Worm (Caenorhabditis elegans) whole organism, young adult: ENCODE results near the gene smrc-1.

ENCODE experiments used
- B0035.1 ChIP-seq: sonication (generic microtip); optimal IDR thresholded peaks from 2 replicates; lab custom pipeline; 2016; ENCODE audit warnings: missing genetic modification characterization, mild to moderate bottlenecking, missing compliant biosample characterization, missing genotype, missing genetic modification reagents
- B0336.3 ChIP-seq: fragments of 200-800 bp; sonication (Bioruptor generic); IDR thresholded peaks from 2 replicates; pipeline ENCODE4 v1.3.6; 2022; ENCODE audit warnings: missing genetic modification characterization, missing compliant biosample characterization
- C17E4.6 ChIP-seq: fragments of 200-800 bp; sonication (Bioruptor generic); IDR thresholded peaks from 2 replicates; pipeline ENCODE4 v1.3.6; 2022; ENCODE audit warnings: missing genetic modification reagents, missing genetic modification characterization, missing compliant biosample characterization
- F10E7.11 ChIP-seq: sonication (generic microtip); optimal IDR thresholded peaks from 2 replicates; lab custom pipeline; 2017; ENCODE audit warnings: mild to moderate bottlenecking, missing genetic modification characterization, moderate library complexity, missing compliant biosample characterization
- F22D6.2 ChIP-seq: sonication (generic microtip); optimal IDR thresholded peaks from 2 replicates; lab custom pipeline; 2016; ENCODE audit warnings: mild to moderate bottlenecking, missing genetic modification characterization, missing compliant biosample characterization
- F49E8.2 ChIP-seq: sonication (generic microtip); optimal IDR thresholded peaks from 3 replicates; lab custom pipeline; 2017; ENCODE audit warnings: missing genetic modification characterization, mild to moderate bottlenecking, missing compliant biosample characterization, antibody characterized with exemption, moderate library complexity; ENCODE audit not compliant: insufficient read depth
- F55B11.4 ChIP-seq: sonication (generic microtip); optimal IDR thresholded peaks from 2 replicates; lab custom pipeline; 2016; ENCODE audit warnings: missing compliant biosample characterization, missing genetic modification characterization, borderline replicate concordance; ENCODE audit not compliant: insufficient read depth
- F57C9.4 ChIP-seq: sonication (generic microtip); optimal IDR thresholded peaks from 2 replicates; lab custom pipeline; 2017; ENCODE audit warnings: mild to moderate bottlenecking, missing genetic modification characterization, missing compliant biosample characterization
- T07F8.4 ChIP-seq: sonication (generic microtip); optimal IDR thresholded peaks from 2 replicates; lab custom pipeline; 2016; ENCODE audit warnings: mild to moderate bottlenecking, missing genetic modification characterization, moderate library complexity, missing compliant biosample characterization
- Y53F4B.3 ChIP-seq: fragments of 200-800 bp; sonication (Bioruptor generic); IDR thresholded peaks from 2 replicates; pipeline ENCODE4 v1.3.6; 2022; ENCODE audit warnings: missing genetic modification reagents, missing genetic modification characterization, missing compliant biosample characterization
- Y95B8A.8 ChIP-seq: fragments of 200-800 bp; sonication (Bioruptor generic); IDR thresholded peaks from 2 replicates; pipeline ENCODE4 v1.3.6; 2022; ENCODE audit warnings: missing genetic modification reagents, missing genetic modification characterization, missing compliant biosample characterization
- atf-7 ChIP-seq: sonication (generic microtip); optimal IDR thresholded peaks from 2 replicates; lab custom pipeline; 2017; ENCODE audit warnings: mild to moderate bottlenecking, missing genetic modification characterization, missing compliant biosample characterization
- athp-1 ChIP-seq: sonication (generic microtip); optimal IDR thresholded peaks from 2 replicates; lab custom pipeline; 2017; ENCODE audit warnings: mild to moderate bottlenecking, missing genetic modification characterization, missing compliant biosample characterization
- attf-5 ChIP-seq: fragments of 200-800 bp; sonication (Bioruptor generic); optimal IDR thresholded peaks from 2 replicates; lab custom pipeline; 2018; ENCODE audit warnings: mild to moderate bottlenecking, missing genetic modification characterization, missing compliant biosample characterization
- bed-1 ChIP-seq: fragments of 200-800 bp; sonication (Bioruptor generic); IDR thresholded peaks from 2 replicates; pipeline ENCODE4 v1.3.6; 2022; ENCODE audit warnings: missing genetic modification reagents, missing genetic modification characterization, missing compliant biosample characterization
- ccch-3 ChIP-seq: fragments of 200-800 bp; sonication (Bioruptor generic); optimal IDR thresholded peaks from 2 replicates; lab custom pipeline; 2018; ENCODE audit warnings: mild to moderate bottlenecking, missing genetic modification characterization, missing compliant biosample characterization
- cebp-1 ChIP-seq, 2 experiments: fragments of 200-800 bp in 1 of 2; sonication (Bioruptor generic) in 1 of 2; sonication (generic microtip) in 1 of 2; IDR thresholded peaks in 1 of 2; optimal IDR thresholded peaks in 1 of 2; 2 replicates each; pipeline versions ENCODE4 v1.3.6 to Lab custom; 2017 to 2022; ENCODE audit warnings: missing compliant biosample characterization in 2 of 2, missing genetic modification characterization in 2 of 2, mild to moderate bottlenecking in 1 of 2, missing genetic modification reagents in 1 of 2, moderate library complexity in 1 of 2
- ceh-27 ChIP-seq: fragments of 200-800 bp; sonication (Bioruptor generic); optimal IDR thresholded peaks from 2 replicates; lab custom pipeline; 2018; ENCODE audit warnings: mild to moderate bottlenecking, missing genetic modification characterization, moderate library complexity, missing compliant biosample characterization
- ceh-40 ChIP-seq: fragments of 200-800 bp; sonication (Bioruptor generic); IDR thresholded peaks from 2 replicates; pipeline ENCODE4 v1.3.6; 2022; ENCODE audit warnings: missing genetic modification characterization, missing compliant biosample characterization
- dox-1 ChIP-seq: fragments of 200-800 bp; sonication (Bioruptor generic); IDR thresholded peaks from 2 replicates; pipeline ENCODE4 v1.3.6; 2022; ENCODE audit warnings: missing genetic modification reagents, missing genetic modification characterization, missing compliant biosample characterization
- egl-44 ChIP-seq: fragments of 200-800 bp; sonication (Bioruptor generic); IDR thresholded peaks from 2 replicates; pipeline ENCODE4 v1.3.6; 2022; ENCODE audit warnings: missing genetic modification reagents, missing genetic modification characterization, missing compliant biosample characterization
- egrh-3 ChIP-seq: fragments of 200-800 bp; sonication (Bioruptor generic); IDR thresholded peaks from 2 replicates; pipeline ENCODE4 v1.3.6; 2022; ENCODE audit warnings: missing genetic modification reagents, missing genetic modification characterization, missing compliant biosample characterization
- ekl-4 ChIP-seq: fragments of 200-800 bp; sonication (Bioruptor generic); IDR thresholded peaks from 2 replicates; pipeline ENCODE4 v1.3.6; 2022; ENCODE audit warnings: missing genetic modification reagents, missing genetic modification characterization, missing compliant biosample characterization
- gei-17 ChIP-seq: fragments of 200-800 bp; sonication (Bioruptor generic); optimal IDR thresholded peaks from 2 replicates; lab custom pipeline; 2018; ENCODE audit warnings: mild to moderate bottlenecking, missing genetic modification characterization, missing compliant biosample characterization
- him-1 ChIP-seq: sonication (generic microtip); optimal IDR thresholded peaks from 2 replicates; lab custom pipeline; 2016; ENCODE audit warnings: missing genotype, missing genetic modification reagents, missing genetic modification characterization, missing compliant biosample characterization
- hlh-12 ChIP-seq: sonication (generic microtip); optimal IDR thresholded peaks from 2 replicates; lab custom pipeline; 2016; ENCODE audit warnings: missing genetic modification characterization, missing compliant biosample characterization
- hmg-1.2 ChIP-seq: fragments of 200-800 bp; sonication (Bioruptor generic); IDR thresholded peaks from 2 replicates; pipeline ENCODE4 v1.3.6; 2022; ENCODE audit warnings: missing genetic modification reagents, missing genetic modification characterization, missing compliant biosample characterization
- hrde-1 ChIP-seq: sonication (generic microtip); optimal IDR thresholded peaks from 2 replicates; lab custom pipeline; 2016; ENCODE audit warnings: missing genetic modification characterization, mild to moderate bottlenecking, missing compliant biosample characterization, moderate library complexity, missing genotype, missing genetic modification reagents, borderline replicate concordance
- hsf-1 ChIP-seq: fragments of 200-800 bp; sonication (Bioruptor generic); IDR thresholded peaks from 2 replicates; pipeline ENCODE4 v1.3.6; 2022; ENCODE audit warnings: missing genetic modification reagents, missing genetic modification characterization, missing compliant biosample characterization
- let-526 ChIP-seq: fragments of 200-800 bp; sonication (Bioruptor generic); IDR thresholded peaks from 2 replicates; pipeline ENCODE4 v1.3.6; 2022; ENCODE audit warnings: missing genetic modification reagents, missing genetic modification characterization, missing compliant biosample characterization
- lin-26 ChIP-seq: fragments of 200-800 bp; sonication (Bioruptor generic); IDR thresholded peaks from 2 replicates; pipeline ENCODE4 v1.3.6; 2022; ENCODE audit warnings: missing genetic modification reagents, missing genetic modification characterization, missing compliant biosample characterization
- lin-35 ChIP-seq, 3 experiments: fragments of 150-350 bp in 2 of 3; sonication (generic microtip) in 1 of 3; optimal IDR thresholded peaks; 2 replicates each; lab custom pipeline; 2014 to 2018; ENCODE audit warnings: missing biosample characterization in 3 of 3, missing genetic modification characterization in 3 of 3, missing genetic modification reagents in 3 of 3
- lin-54 ChIP-seq: fragments of 200-800 bp; sonication (Bioruptor generic); optimal IDR thresholded peaks from 2 replicates; lab custom pipeline; 2018; ENCODE audit warnings: mild to moderate bottlenecking, missing genetic modification characterization, missing compliant biosample characterization
- lir-1 ChIP-seq: fragments of 200-800 bp; sonication (Bioruptor generic); conservative IDR thresholded peaks from 2 replicates; pipeline ENCODE4 v1.3.6; 2022; ENCODE audit warnings: missing genetic modification reagents, missing genetic modification characterization, missing compliant biosample characterization
- madf-10 ChIP-seq: sonication (generic microtip); optimal IDR thresholded peaks from 2 replicates; lab custom pipeline; 2016; ENCODE audit warnings: mild to moderate bottlenecking, missing genetic modification characterization, missing compliant biosample characterization
- mcd-1 ChIP-seq: fragments of 200-800 bp; sonication (Bioruptor generic); IDR thresholded peaks from 2 replicates; pipeline ENCODE4 v1.3.6; 2022; ENCODE audit warnings: missing genetic modification reagents, missing genetic modification characterization, missing compliant biosample characterization
- mel-28 ChIP-seq: sonication (generic microtip); optimal IDR thresholded peaks from 2 replicates; lab custom pipeline; 2016; ENCODE audit warnings: borderline replicate concordance, mild to moderate bottlenecking, missing genetic modification characterization, missing compliant biosample characterization
- nhr-80 ChIP-seq: sonication (generic microtip); optimal IDR thresholded peaks from 2 replicates; lab custom pipeline; 2016; ENCODE audit warnings: missing genetic modification characterization, missing compliant biosample characterization
- pha-4 ChIP-seq: fragments of 150-350 bp; sonication (generic microtip); optimal IDR thresholded peaks from 2 replicates; lab custom pipeline; 2014; ENCODE audit warnings: missing biosample characterization, missing genetic modification reagents, missing genetic modification characterization
- snpc-1.3 ChIP-seq: sonication (generic microtip); optimal IDR thresholded peaks from 2 replicates; lab custom pipeline; 2017; ENCODE audit warnings: missing genetic modification characterization, mild to moderate bottlenecking, missing compliant biosample characterization, antibody characterized with exemption, moderate library complexity, missing genotype, missing genetic modification reagents; ENCODE audit not compliant: insufficient read depth
- tbp1 ChIP-seq: fragments of 200-800 bp; sonication (Bioruptor generic); optimal IDR thresholded peaks from 2 replicates; lab custom pipeline; 2018; ENCODE audit warnings: mild to moderate bottlenecking, missing genetic modification characterization, missing compliant biosample characterization
- tlf-1 ChIP-seq: fragments of 200-800 bp; sonication (Bioruptor generic); optimal IDR thresholded peaks from 2 replicates; lab custom pipeline; 2018; ENCODE audit warnings: mild to moderate bottlenecking, missing genetic modification characterization, missing compliant biosample characterization
- xnd-1 ChIP-seq: sonication (generic microtip); optimal IDR thresholded peaks from 2 replicates; lab custom pipeline; 2016; ENCODE audit warnings: missing genotype, missing genetic modification reagents, missing genetic modification characterization, missing compliant biosample characterization
- zfh-2 ChIP-seq: fragments of 200-800 bp; sonication (Bioruptor generic); conservative IDR thresholded peaks from 2 replicates; pipeline ENCODE4 v1.3.6; 2022; ENCODE audit warnings: missing genetic modification reagents, missing genetic modification characterization, missing compliant biosample characterization
- zim-3 ChIP-seq: sonication (generic microtip); optimal IDR thresholded peaks from 2 replicates; lab custom pipeline; 2017; ENCODE audit warnings: mild to moderate bottlenecking, missing genetic modification characterization, moderate library complexity, missing compliant biosample characterization

smrc-1 gene

DNA sequence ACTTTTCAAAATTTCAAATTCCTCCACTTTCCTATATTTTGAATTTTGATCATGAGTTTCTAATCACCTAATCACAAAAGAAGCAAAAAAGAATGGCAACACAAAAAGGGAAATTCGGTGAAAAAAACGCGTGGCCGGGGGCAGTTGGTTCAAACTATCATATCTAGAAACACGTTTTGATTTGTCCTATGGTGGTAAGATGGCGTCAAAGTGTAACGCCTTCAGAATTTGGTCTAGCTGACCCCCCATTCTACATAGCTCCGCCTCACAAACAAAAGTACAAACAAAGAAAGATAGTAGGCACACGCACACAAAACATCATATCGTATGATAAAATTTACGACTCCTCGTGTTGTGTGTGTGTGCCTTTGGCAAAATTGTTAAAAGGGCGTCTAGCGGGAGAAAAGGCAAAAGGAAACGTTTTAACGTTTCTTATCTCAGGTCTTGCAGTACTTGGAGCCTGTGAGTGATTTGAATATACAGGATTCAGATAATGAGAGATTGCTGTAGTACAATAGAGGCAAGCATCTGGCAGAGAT lies 31.3 kb downstream of the smrc-1 start:
- no peak for TF ChIP-seq pha-4 (tag; lab: Kevin White, UChicago)
- no peak for TF ChIP-seq egl-44 (GFP tag; lab: Robert Waterston, UW)
- peak; percentile 72 for TF ChIP-seq nhr-80 (tag; lab: Kevin White, UChicago)
- TF ChIP-seq F49E8.2 (tag; lab: Kevin White, UChicago), result no peak
- TF ChIP-seq lin-54 (GFP tag; lab: Kevin White, UChicago), result no peak
- TF ChIP-seq gei-17, result no peak
- no peak for TF ChIP-seq B0336.3 (GFP tag; lab: Robert Waterston, UW)
- no peak for TF ChIP-seq zim-3 (tag; lab: Kevin White, UChicago)
- peak; percentile 15; the same call in 1 of the 2 replicates for TF ChIP-seq dox-1 (GFP tag; lab: Robert Waterston, UW)
- TF ChIP-seq hmg-1.2, result peak; percentile 30; the same call in 1 of the 2 replicates
- TF ChIP-seq let-526 (GFP tag; lab: Robert Waterston, UW), result no peak
- no peak for TF ChIP-seq egrh-3 (GFP tag; lab: Robert Waterston, UW)
- TF ChIP-seq hrde-1, result no peak
- TF ChIP-seq T07F8.4 (tag; lab: Kevin White, UChicago), result no peak
- TF ChIP-seq lin-26 (GFP tag; lab: Robert Waterston, UW), result peak; percentile 46; the same call in 1 of the 2 replicates
- TF ChIP-seq attf-5 (GFP tag; lab: Kevin White, UChicago), result no peak
- TF ChIP-seq ceh-40 (GFP tag; lab: Robert Waterston, UW), result no peak
- no peak for TF ChIP-seq B0035.1 (tag; lab: Kevin White, UChicago)
- TF ChIP-seq atf-7 (tag; lab: Kevin White, UChicago), result no peak
- TF ChIP-seq F22D6.2 (tag; lab: Kevin White, UChicago), result no peak
- no peak for TF ChIP-seq ccch-3 (GFP tag; lab: Kevin White, UChicago)
- TF ChIP-seq ceh-27 (GFP tag; lab: Kevin White, UChicago), result no peak

DNA sequence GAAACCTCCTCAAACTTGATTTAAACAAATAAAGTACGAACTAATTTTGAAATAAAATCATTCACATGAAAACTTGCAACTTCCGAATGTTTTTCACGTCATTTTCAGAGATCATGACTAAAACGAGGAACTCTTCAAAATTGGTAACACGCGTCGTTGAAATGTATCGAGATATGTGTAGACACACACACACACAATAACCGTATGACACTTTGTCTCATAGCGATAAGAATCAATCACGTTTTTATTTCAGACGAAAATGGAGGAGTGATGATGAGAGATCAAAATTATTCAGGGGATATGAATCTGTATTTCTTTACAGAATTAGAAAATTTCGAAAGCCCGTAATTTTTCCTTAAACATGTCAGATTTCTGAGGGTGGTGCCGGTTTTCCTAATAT lies 32.0 kb downstream of the smrc-1 start:
- TF ChIP-seq madf-10 (tag; lab: Kevin White, UChicago), result no peak
- peak; percentile 6 for TF ChIP-seq attf-5 (GFP tag; lab: Kevin White, UChicago)
- no peak for TF ChIP-seq cebp-1 (GFP tag; IDR thresholded peaks at IDR 0.05; lab: Robert Waterston, UW)
- peak; percentile 35 for TF ChIP-seq cebp-1 (tag; optimal IDR thresholded peaks at IDR 0.05; lab: Kevin White, UChicago)
- TF ChIP-seq him-1 (tag; lab: Kevin White, UChicago), result no peak
- TF ChIP-seq nhr-80 (tag; lab: Kevin White, UChicago), result peak; percentile 20
- TF ChIP-seq zfh-2 (GFP tag; lab: Robert Waterston, UW), result no peak
- TF ChIP-seq F55B11.4 (tag; lab: Kevin White, UChicago), result no peak
- no peak for TF ChIP-seq C17E4.6 (GFP tag; lab: Robert Waterston, UW)
- TF ChIP-seq snpc-1.3, result no peak
- no peak for TF ChIP-seq xnd-1 (tag; lab: Kevin White, UChicago)
- no peak for TF ChIP-seq tbp1 (GFP tag; lab: Kevin White, UChicago)
- TF ChIP-seq hrde-1, result no peak
- no peak for TF ChIP-seq F57C9.4
- TF ChIP-seq lin-35 (GFP tag; optimal IDR thresholded peaks at IDR 0.05; lab: Kevin White, UChicago), result no peak
- peak; percentile 17 for TF ChIP-seq atf-7 (tag; lab: Kevin White, UChicago)
- no peak for TF ChIP-seq Y53F4B.3

DNA sequence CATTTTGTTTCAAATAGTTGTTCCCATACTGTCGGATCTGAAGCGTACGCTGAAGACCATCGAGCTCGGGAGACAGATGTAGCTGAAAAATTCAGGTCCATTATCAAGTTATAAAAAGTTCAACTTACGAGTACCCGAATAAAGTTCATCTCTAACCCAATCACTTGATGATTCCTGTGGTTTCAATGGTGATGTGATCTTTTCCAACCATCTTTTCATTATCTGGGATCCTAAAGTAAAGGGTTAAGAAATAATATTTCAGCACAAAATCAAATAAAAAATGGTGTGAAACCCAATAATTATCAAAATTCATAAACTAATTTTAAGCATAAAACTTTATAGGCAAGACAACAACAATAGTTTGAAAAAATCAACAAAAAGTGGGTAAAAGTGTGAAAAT lies 36.5 kb downstream of the smrc-1 start, which contains the start of gene C05D11.8:
Gene C05D11.8 (minus strand): TSS at position 101 of the 400 bp plus-strand sequence.
- TF ChIP-seq lir-1 (no peak), bed-1 (GFP tag; lab: Robert Waterston, UW) (no peak), mcd-1 (GFP tag; lab: Robert Waterston, UW) (no peak), lin-35 (GFP tag; optimal IDR thresholded peaks at IDR 0.05; lab: Kevin White, UChicago) (no peak), hsf-1 (GFP tag; lab: Robert Waterston, UW) (no peak), mel-28 (tag; lab: Kevin White, UChicago) (no peak), ekl-4 (GFP tag; lab: Robert Waterston, UW) (no peak), hlh-12 (tag; lab: Kevin White, UChicago) (no peak), F10E7.11 (no peak), tlf-1 (GFP tag; lab: Kevin White, UChicago) (no peak), F22D6.2 (tag; lab: Kevin White, UChicago) (no peak), Y95B8A.8 (GFP tag; lab: Robert Waterston, UW) (no peak), athp-1 (tag; lab: Kevin White, UChicago) (no peak), ceh-27 (GFP tag; lab: Kevin White, UChicago) (no peak)
